Worm (Caenorhabditis elegans) whole organism, L2 larva: ENCODE data around the gene wdfy-2.
A peak's percentile ranks its signal among the peaks of the same experiment; 100 is the strongest.

Experiments used
- F13H6.1 ChIP-seq: sonication (generic microtip); optimal IDR thresholded peaks from 2 replicates; lab custom pipeline; 2016; ENCODE audit warnings: missing genetic modification characterization, missing compliant biosample characterization
- ZK546.5 ChIP-seq: sonication (generic microtip); optimal IDR thresholded peaks from 2 replicates; lab custom pipeline; 2017; ENCODE audit warnings: missing biosample characterization, missing genetic modification characterization
- alr-1 ChIP-seq: fragments of 150-350 bp; optimal IDR thresholded peaks from 2 replicates; lab custom pipeline; 2014; ENCODE audit warnings: missing biosample characterization, missing genetic modification characterization
- aly-2 ChIP-seq: fragments of 150-350 bp; optimal IDR thresholded peaks from 2 replicates; lab custom pipeline; 2014; ENCODE audit warnings: missing biosample characterization, missing genetic modification characterization
- ama-1 ChIP-seq: fragments of 150-350 bp; optimal IDR thresholded peaks from 2 replicates; lab custom pipeline; 2018; ENCODE audit warnings: inconsistent platforms
- blmp-1 ChIP-seq: sonication (generic microtip); optimal IDR thresholded peaks from 2 replicates; lab custom pipeline; 2017; ENCODE audit warnings: missing genetic modification characterization, mild to moderate bottlenecking, missing compliant biosample characterization, antibody characterized with exemption, moderate library complexity; ENCODE audit not compliant: insufficient read depth
- ceh-82 ChIP-seq: fragments of 150-350 bp; optimal IDR thresholded peaks from 2 replicates; lab custom pipeline; 2014; ENCODE audit warnings: missing biosample characterization, missing genetic modification characterization
- crh-2 ChIP-seq: sonication (generic microtip); optimal IDR thresholded peaks from 2 replicates; lab custom pipeline; 2017; ENCODE audit warnings: missing biosample characterization, missing genetic modification characterization
- egl-27 ChIP-seq: sonication (generic microtip); optimal IDR thresholded peaks from 3 replicates; lab custom pipeline; 2017; ENCODE audit warnings: missing biosample characterization, missing genetic modification reagents, missing genetic modification characterization
- elt-1 ChIP-seq: fragments of 150-350 bp; optimal IDR thresholded peaks from 2 replicates; lab custom pipeline; 2014; ENCODE audit warnings: missing biosample characterization, missing genetic modification characterization
- fos-1 ChIP-seq: fragments of 150-350 bp; optimal IDR thresholded peaks from 2 replicates; lab custom pipeline; 2014; ENCODE audit warnings: missing biosample characterization, missing genetic modification characterization
- gmeb-1 ChIP-seq: fragments of 150-350 bp; optimal IDR thresholded peaks from 2 replicates; lab custom pipeline; 2014; ENCODE audit warnings: missing biosample characterization, missing genetic modification characterization
- lin-39 ChIP-seq: fragments of 150-350 bp; optimal IDR thresholded peaks from 2 replicates; lab custom pipeline; 2014; ENCODE audit warnings: missing biosample characterization, missing genetic modification reagents, missing genetic modification characterization
- lsy-2 ChIP-seq, 2 experiments: fragments of 150-350 bp in 1 of 2; sonication (generic microtip) in 1 of 2; optimal IDR thresholded peaks; 2 replicates each; lab custom pipeline; 2014 to 2017; ENCODE audit warnings: missing biosample characterization in 2 of 2, missing genetic modification characterization in 2 of 2
- mab-5 ChIP-seq: fragments of 150-350 bp; optimal IDR thresholded peaks from 2 replicates; lab custom pipeline; 2014; ENCODE audit warnings: missing biosample characterization, missing genetic modification characterization
- mdl-1 ChIP-seq, 2 experiments: fragments of 150-350 bp in 1 of 2; sonication (generic microtip) in 1 of 2; optimal IDR thresholded peaks; 2 replicates each; lab custom pipeline; 2017; ENCODE audit warnings: missing biosample characterization in 2 of 2, missing genetic modification characterization in 2 of 2
- nhr-10 ChIP-seq: sonication (generic microtip); optimal IDR thresholded peaks from 2 replicates; lab custom pipeline; 2017; ENCODE audit warnings: missing biosample characterization, missing genetic modification characterization
- nhr-11 ChIP-seq: fragments of 150-350 bp; optimal IDR thresholded peaks from 2 replicates; lab custom pipeline; 2014; ENCODE audit warnings: missing biosample characterization, missing genetic modification characterization
- nhr-12 ChIP-seq: fragments of 150-350 bp; optimal IDR thresholded peaks from 2 replicates; lab custom pipeline; 2014; ENCODE audit warnings: missing biosample characterization, missing genetic modification characterization
- nhr-129 ChIP-seq: fragments of 150-350 bp; optimal IDR thresholded peaks from 2 replicates; lab custom pipeline; 2014; ENCODE audit warnings: missing biosample characterization, missing genetic modification characterization
- nhr-21 ChIP-seq: fragments of 150-350 bp; optimal IDR thresholded peaks from 2 replicates; lab custom pipeline; 2014; ENCODE audit warnings: missing biosample characterization, missing genetic modification characterization
- nhr-23 ChIP-seq: fragments of 150-350 bp; optimal IDR thresholded peaks from 2 replicates; lab custom pipeline; 2014; ENCODE audit warnings: missing biosample characterization, missing genetic modification reagents, missing genetic modification characterization
- nhr-25 ChIP-seq: fragments of 150-350 bp; sonication (generic microtip); optimal IDR thresholded peaks from 3 replicates; lab custom pipeline; 2014; ENCODE audit warnings: missing biosample characterization, missing genetic modification characterization
- nhr-77 ChIP-seq: fragments of 150-350 bp; optimal IDR thresholded peaks from 2 replicates; lab custom pipeline; 2014; ENCODE audit warnings: missing biosample characterization, missing genetic modification characterization
- skn-1 ChIP-seq: sonication (generic microtip); optimal IDR thresholded peaks from 2 replicates; lab custom pipeline; 2017; ENCODE audit warnings: missing biosample characterization, missing genetic modification characterization
- sma-3 ChIP-seq: sonication (generic microtip); optimal IDR thresholded peaks from 2 replicates; lab custom pipeline; 2016; ENCODE audit warnings: missing genetic modification reagents, missing genetic modification characterization, missing compliant biosample characterization
- sma-9 ChIP-seq, 2 experiments: fragments of 150-350 bp in 1 of 2; sonication (generic microtip) in 1 of 2; optimal IDR thresholded peaks; 2 replicates each; lab custom pipeline; 2014 to 2016; ENCODE audit warnings: missing genetic modification characterization in 2 of 2, mild to moderate bottlenecking in 1 of 2, missing biosample characterization in 1 of 2, missing compliant biosample characterization in 1 of 2, missing genetic modification reagents in 1 of 2, moderate library complexity in 1 of 2
- unc-39 ChIP-seq: fragments of 150-350 bp; optimal IDR thresholded peaks from 2 replicates; lab custom pipeline; 2014; ENCODE audit warnings: missing biosample characterization, missing genetic modification characterization
- unc-55 ChIP-seq: fragments of 150-350 bp; sonication (generic microtip); optimal IDR thresholded peaks from 3 replicates; lab custom pipeline; 2014; ENCODE audit warnings: missing biosample characterization, missing genetic modification reagents, missing genetic modification characterization
- zag-1 ChIP-seq: fragments of 150-350 bp; optimal IDR thresholded peaks from 2 replicates; lab custom pipeline; 2014; ENCODE audit warnings: missing biosample characterization, missing genetic modification characterization
- ztf-1 ChIP-seq: fragments of 200-800 bp; sonication (Bioruptor generic); conservative IDR thresholded peaks from 2 replicates; pipeline ENCODE4 v1.3.6; 2022; ENCODE audit warnings: missing genetic modification characterization, missing compliant biosample characterization
- ztf-4 ChIP-seq: fragments of 150-350 bp; optimal IDR thresholded peaks from 2 replicates; lab custom pipeline; 2014; ENCODE audit warnings: missing biosample characterization, missing genetic modification characterization

The wdfy-2 gene

DNA sequence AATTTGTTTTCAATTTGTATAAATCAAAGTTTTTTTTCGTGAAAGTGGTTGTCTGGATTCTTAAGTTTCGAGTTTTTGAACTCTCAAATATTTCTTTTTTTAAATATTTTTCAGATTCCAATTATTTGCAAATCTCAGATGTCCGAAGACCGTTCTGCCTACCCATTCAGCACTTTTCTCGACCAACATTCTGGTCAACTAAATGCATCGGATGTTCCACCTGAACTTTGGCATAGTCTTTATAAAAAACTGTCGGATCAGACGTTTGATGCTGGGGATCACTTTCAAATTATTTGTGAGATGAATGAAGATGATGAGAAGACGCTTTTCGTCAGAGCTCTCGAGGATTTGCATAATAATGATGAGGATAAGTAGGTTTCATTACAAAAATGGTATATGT, 19.2 kb downstream of the wdfy-2 start, which contains the start of gene ttll-12:
Gene ttll-12 (plus strand): TSS at position 139 of the 400 bp plus-strand sequence.
- TF ChIP-seq ama-1 (lab: Kevin White, UChicago) (peak; percentile 89), unc-55 (no peak)
- TF ChIP-seq, all 48 proteins: peak for 1

ce11 chrII:9343955-9344354, 24.3 kb downstream of the wdfy-2 start:
- TF ChIP-seq nhr-25 (peak; percentile 69), alr-1 (no peak), unc-55 (no peak), sma-3 (GFP tag; lab: Kevin White, UChicago) (peak; percentile 67), sma-9 (GFP tag; optimal IDR thresholded peaks at IDR 0.05; lab: Kevin White, UChicago) (peak; percentile 77), sma-9 (tag; optimal IDR thresholded peaks at IDR 0.05; lab: Kevin White, UChicago) (no peak), skn-1 (tag; lab: Kevin White, UChicago) (no peak), ZK546.5 (tag; lab: Kevin White, UChicago) (no peak), nhr-23 (tag; lab: Kevin White, UChicago) (no peak), nhr-21 (tag; lab: Kevin White, UChicago) (peak; percentile 93), nhr-10 (tag; lab: Kevin White, UChicago) (no peak), blmp-1 (tag; lab: Kevin White, UChicago) (peak; percentile 85), aly-2 (tag; lab: Kevin White, UChicago) (no peak), fos-1 (tag; lab: Kevin White, UChicago) (peak; percentile 21), nhr-12 (tag; lab: Kevin White, UChicago) (no peak), egl-27 (peak; percentile 44), gmeb-1 (peak; percentile 43), ztf-1 (GFP tag; lab: Robert Waterston, UW) (no peak), lsy-2 (tag; optimal IDR thresholded peaks at IDR 0.05; lab: Kevin White, UChicago) (peak in 1 of 2 experiments; percentile 9), mdl-1 (tag; optimal IDR thresholded peaks at IDR 0.05; lab: Kevin White, UChicago) (peak in 1 of 2 experiments; percentile 7), nhr-129 (tag; lab: Kevin White, UChicago) (peak; percentile 54)

DNA sequence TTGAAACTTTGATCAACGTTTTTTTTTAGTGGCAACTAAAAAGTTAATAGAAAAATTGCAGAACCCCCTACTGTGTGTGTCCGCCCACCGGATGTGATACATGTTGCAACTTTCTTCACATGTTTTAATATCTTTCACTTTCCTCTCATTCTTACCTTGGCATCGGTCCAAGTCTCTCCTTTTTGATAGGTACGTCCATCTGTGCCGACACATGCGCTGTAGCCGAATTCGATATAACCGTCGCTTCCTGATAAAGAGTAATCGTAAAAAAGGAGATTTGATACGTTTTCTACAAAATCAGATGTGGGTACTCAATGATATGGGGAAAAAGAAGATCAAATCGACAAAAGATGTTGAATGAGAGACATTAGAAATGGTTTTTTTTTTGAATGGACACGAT, 25.5 kb downstream of the wdfy-2 start:
- TF ChIP-seq crh-2 = no peak
- TF ChIP-seq ceh-82 (tag; lab: Kevin White, UChicago) = no peak
- peak; percentile 45 for TF ChIP-seq sma-9 (GFP tag; optimal IDR thresholded peaks at IDR 0.05; lab: Kevin White, UChicago)
- no peak for TF ChIP-seq sma-9 (tag; optimal IDR thresholded peaks at IDR 0.05; lab: Kevin White, UChicago)
- TF ChIP-seq blmp-1 (tag; lab: Kevin White, UChicago) = peak; percentile 37

DNA sequence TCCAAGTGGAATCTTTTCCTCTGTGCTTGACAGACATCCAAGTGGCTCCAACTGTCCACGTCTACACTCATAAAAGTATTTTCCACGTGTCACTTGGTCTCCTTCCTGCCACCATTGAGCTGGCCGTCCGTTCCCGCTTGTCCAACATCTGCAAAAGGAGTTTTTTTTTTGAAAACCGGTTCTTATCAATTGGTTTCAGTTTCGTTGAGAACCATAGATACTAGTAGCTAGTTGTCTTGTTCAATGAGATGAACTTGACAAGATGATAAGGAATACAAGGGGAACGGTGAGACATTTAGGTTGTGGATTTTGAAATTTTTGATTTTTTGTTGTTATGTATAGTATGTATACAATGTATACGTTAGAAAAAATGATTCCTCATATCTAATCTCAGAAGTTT, 26.1 kb downstream of the wdfy-2 start:
- TF ChIP-seq crh-2 = no peak

ce11 chrII:9346490-9346889, 26.8 kb downstream of the wdfy-2 start, which contains the start of gene F42A8.1:
F42A8.1 (minus strand) TSS chrII:9346590.
- no peak for TF ChIP-seq unc-39 (tag; lab: Kevin White, UChicago)
- TF ChIP-seq nhr-129 (tag; lab: Kevin White, UChicago) = no peak
- no peak for TF ChIP-seq nhr-11 (tag; lab: Kevin White, UChicago)
- no peak for TF ChIP-seq F13H6.1 (tag; lab: Kevin White, UChicago)
- TF ChIP-seq nhr-12 (tag; lab: Kevin White, UChicago) = no peak
- no peak for TF ChIP-seq blmp-1 (tag; lab: Kevin White, UChicago)
- TF ChIP-seq egl-27 = no peak
- no peak for TF ChIP-seq lin-39 (tag; lab: Kevin White, UChicago)
- TF ChIP-seq sma-9 (GFP tag; optimal IDR thresholded peaks at IDR 0.05; lab: Kevin White, UChicago) = no peak
- TF ChIP-seq sma-9 (tag; optimal IDR thresholded peaks at IDR 0.05; lab: Kevin White, UChicago) = no peak
- TF ChIP-seq mab-5 (tag; lab: Kevin White, UChicago) = no peak
- no peak for TF ChIP-seq ztf-4 (tag; lab: Kevin White, UChicago)
- no peak for TF ChIP-seq gmeb-1
- no peak for TF ChIP-seq elt-1 (tag; lab: Kevin White, UChicago)
- TF ChIP-seq unc-55 = no peak
- no peak for TF ChIP-seq fos-1 (tag; lab: Kevin White, UChicago)
- TF ChIP-seq nhr-77 (tag; lab: Kevin White, UChicago) = no peak
- no peak for TF ChIP-seq ama-1 (lab: Kevin White, UChicago)
- no peak for TF ChIP-seq zag-1
- no peak for TF ChIP-seq aly-2 (tag; lab: Kevin White, UChicago)
